Worm (Caenorhabditis elegans) whole organism, early embryonic: ENCODE measurements around the gene ncs-7.

Experiments used
- F13C5.2 ChIP-seq: sonication (generic microtip); optimal IDR thresholded peaks from 2 replicates; lab custom pipeline; 2017; ENCODE audit warnings: mild to moderate bottlenecking, missing genetic modification characterization, inconsistent platforms, missing compliant biosample characterization
- ama-1 ChIP-seq: fragments of 150-350 bp; optimal IDR thresholded peaks from 2 replicates; lab custom pipeline; 2014
- ets-7 ChIP-seq: sonication (generic microtip); optimal IDR thresholded peaks from 2 replicates; lab custom pipeline; 2016; ENCODE audit warnings: missing genotype, missing genetic modification characterization, missing compliant biosample characterization
- flt-1 ChIP-seq: fragments of 200-800 bp; sonication (Bioruptor generic); IDR thresholded peaks from 2 replicates; pipeline ENCODE4 v1.3.6; 2022; ENCODE audit warnings: missing genetic modification characterization, missing compliant biosample characterization
- hmbx-1 ChIP-seq: sonication (generic microtip); optimal IDR thresholded peaks from 2 replicates; lab custom pipeline; 2016; ENCODE audit warnings: mild to moderate bottlenecking, missing genetic modification characterization, missing compliant biosample characterization
- hnd-1 ChIP-seq: sonication (generic microtip); optimal IDR thresholded peaks from 2 replicates; lab custom pipeline; 2016; ENCODE audit warnings: missing genetic modification characterization, missing compliant biosample characterization
- pes-1 ChIP-seq: fragments of 200-800 bp; sonication (Bioruptor generic); IDR thresholded peaks from 2 replicates; pipeline ENCODE4 v1.3.6; 2022; ENCODE audit warnings: missing genetic modification reagents, missing genetic modification characterization, missing compliant biosample characterization
- scrt-1 ChIP-seq: fragments of 200-800 bp; sonication (Bioruptor generic); IDR thresholded peaks from 2 replicates; pipeline ENCODE4 v1.3.6; 2022; ENCODE audit warnings: missing genetic modification characterization, missing compliant biosample characterization
- tbx-11 ChIP-seq: fragments of 200-800 bp; sonication (Bioruptor generic); IDR thresholded peaks from 2 replicates; pipeline ENCODE4 v1.3.6; 2022; ENCODE audit warnings: missing genetic modification characterization, missing compliant biosample characterization
- tbx-37 ChIP-seq: fragments of 200-800 bp; sonication (Bioruptor generic); conservative IDR thresholded peaks from 2 replicates; pipeline ENCODE4 v1.3.6; 2022; ENCODE audit warnings: missing genetic modification reagents, missing genetic modification characterization, missing compliant biosample characterization

DNA sequence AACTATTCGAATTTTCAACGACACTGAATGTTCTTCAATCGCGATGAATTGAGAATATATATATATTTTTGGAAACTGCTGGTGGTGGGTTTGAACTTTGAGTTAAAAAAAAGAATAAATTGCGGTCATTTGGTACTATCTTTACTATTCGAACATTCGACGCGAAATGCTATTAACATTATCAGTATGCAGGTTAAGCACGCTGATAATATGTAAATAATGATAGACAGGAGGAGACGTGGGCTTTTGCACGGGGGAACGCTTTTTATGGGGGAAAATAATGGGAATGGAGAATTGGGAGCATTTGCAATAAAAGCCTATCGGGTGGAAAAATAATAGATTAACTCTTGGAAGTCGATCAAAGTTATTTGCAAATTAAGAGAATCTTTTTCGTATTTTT, 24.6 kb downstream of the ncs-7 start:
- no peak for TF ChIP-seq hmbx-1 (tag; lab: Kevin White, UChicago)
- TF ChIP-seq pes-1 (GFP tag; lab: Robert Waterston, UW): no peak
- no peak for TF ChIP-seq scrt-1 (GFP tag; lab: Robert Waterston, UW)
- TF ChIP-seq F13C5.2 (tag; lab: Kevin White, UChicago): no peak
- no peak for TF ChIP-seq tbx-11 (GFP tag; lab: Robert Waterston, UW)
- no peak for TF ChIP-seq ets-7 (tag; lab: Kevin White, UChicago)
- TF ChIP-seq ama-1: no peak
- TF ChIP-seq flt-1 (GFP tag; lab: Robert Waterston, UW): no peak
- no peak for TF ChIP-seq tbx-37
- no peak for TF ChIP-seq hnd-1
